Worm (Caenorhabditis elegans) whole organism, late embryonic: Measurements from ENCODE around the gene F13E9.15.

Experiments
- ama-1 ChIP-seq: fragments of 150-350 bp; optimal IDR thresholded peaks from 2 replicates; lab custom pipeline; 2014
- hlh-15 ChIP-seq: sonication (generic microtip); optimal IDR thresholded peaks from 2 replicates; lab custom pipeline; 2016; ENCODE audit warnings: missing genetic modification characterization, missing compliant biosample characterization
- mec-3 ChIP-seq: sonication (generic microtip); optimal IDR thresholded peaks from 2 replicates; lab custom pipeline; 2016; ENCODE audit warnings: borderline replicate concordance, missing genetic modification characterization, missing compliant biosample characterization
- pqm-1 ChIP-seq: sonication (generic microtip); optimal IDR thresholded peaks from 2 replicates; lab custom pipeline; 2016; ENCODE audit warnings: missing genetic modification characterization, missing compliant biosample characterization
- sox-4 ChIP-seq: sonication (generic microtip); optimal IDR thresholded peaks from 2 replicates; lab custom pipeline; 2017; ENCODE audit warnings: mild to moderate bottlenecking, missing genetic modification characterization, inconsistent platforms, missing compliant biosample characterization
- syd-9 ChIP-seq: sonication (generic microtip); optimal IDR thresholded peaks from 2 replicates; lab custom pipeline; 2016; ENCODE audit warnings: mild to moderate bottlenecking, missing genetic modification characterization, moderate library complexity, missing compliant biosample characterization
- ttx-3 ChIP-seq: sonication (generic microtip); optimal IDR thresholded peaks from 2 replicates; lab custom pipeline; 2016; ENCODE audit warnings: missing genetic modification reagents, missing genetic modification characterization, missing compliant biosample characterization

- TF ChIP-seq hlh-15 (no peak), syd-9 (tag; lab: Kevin White, UChicago) (no peak), ama-1 (lab: Kevin White, UChicago) (no peak), mec-3 (no peak), sox-4 (tag; lab: Kevin White, UChicago) (no peak), ttx-3 (no peak), pqm-1 (no peak)
These were observed 14.6 kb upstream of the F13E9.15 start, which contains the start of gene ZK596.3 for ce11 chrIV:10904282-10904681.
